Fruit fly (Drosophila melanogaster) whole organism, embryonic: Measurements from ENCODE around the gene Cyp303a1.

Experiments
- Blimp-1 ChIP-seq: fragments of 200-800 bp; sonication (Bioruptor generic); optimal IDR thresholded peaks from 3 replicates; lab custom pipeline; 2018; ENCODE audit warnings: missing biosample characterization, missing genetic modification characterization, mild to moderate bottlenecking, moderate library complexity, missing genetic modification reagents
- C15 ChIP-seq: fragments of 200-800 bp; sonication (Bioruptor generic); IDR thresholded peaks from 3 replicates; pipeline ENCODE4 v1.3.6; 2022; ENCODE audit warnings: missing biosample characterization, missing genetic modification characterization
- CG1024 ChIP-seq: fragments of 200-800 bp; sonication (Bioruptor generic); IDR thresholded peaks from 2 replicates; pipeline ENCODE4 v1.3.6; 2022; ENCODE audit warnings: missing biosample characterization, missing genetic modification characterization
- CG10462 ChIP-seq: fragments of 200-800 bp; sonication (Bioruptor generic); optimal IDR thresholded peaks from 2 replicates; lab custom pipeline; 2016; ENCODE audit warnings: missing biosample characterization, missing genetic modification characterization
- CG11085 ChIP-seq: fragments of 200-800 bp; sonication (Bioruptor generic); IDR thresholded peaks from 2 replicates; pipeline ENCODE4 v1.3.6; 2022; ENCODE audit warnings: missing biosample characterization, missing genetic modification characterization
- CG12744 ChIP-seq: fragments of 200-800 bp; sonication (Bioruptor generic); optimal IDR thresholded peaks from 2 replicates; lab custom pipeline; 2016; ENCODE audit warnings: missing biosample characterization, missing genetic modification characterization
- CG13424 ChIP-seq: fragments of 200-800 bp; sonication (Bioruptor generic); optimal IDR thresholded peaks from 2 replicates; lab custom pipeline; 2019; ENCODE audit warnings: missing biosample characterization, mild to moderate bottlenecking, missing genetic modification characterization, moderate library complexity
- CG14667 ChIP-seq: fragments of 200-800 bp; sonication (Bioruptor generic); IDR thresholded peaks from 2 replicates; pipeline ENCODE4 v1.3.6; 2022; ENCODE audit warnings: missing biosample characterization, missing genetic modification characterization
- CG17568 ChIP-seq: fragments of 200-800 bp; sonication (Bioruptor generic); optimal IDR thresholded peaks from 2 replicates; lab custom pipeline; 2018; ENCODE audit warnings: missing biosample characterization, mild to moderate bottlenecking, missing genetic modification characterization, moderate library complexity
- CG2199 ChIP-seq: fragments of 200-800 bp; sonication (Bioruptor generic); IDR thresholded peaks from 3 replicates; pipeline ENCODE4 v1.3.6; 2022; ENCODE audit warnings: missing biosample characterization, missing genetic modification characterization
- CG30403 ChIP-seq: fragments of 200-800 bp; sonication (Bioruptor generic); optimal IDR thresholded peaks from 3 replicates; lab custom pipeline; 2016; ENCODE audit warnings: missing biosample characterization, missing genetic modification characterization
- CG31388 ChIP-seq: fragments of 200-800 bp; sonication (Bioruptor generic); optimal IDR thresholded peaks from 2 replicates; lab custom pipeline; 2016; ENCODE audit warnings: missing biosample characterization, missing genetic modification characterization
- CG3163 ChIP-seq: fragments of 200-800 bp; sonication (Bioruptor generic); optimal IDR thresholded peaks from 3 replicates; lab custom pipeline; 2016; ENCODE audit warnings: missing biosample characterization, missing genetic modification characterization
- CG33213 ChIP-seq: fragments of 200-800 bp; sonication (Bioruptor generic); optimal IDR thresholded peaks from 3 replicates; lab custom pipeline; 2016; ENCODE audit warnings: missing biosample characterization, missing genetic modification characterization
- CG4360 ChIP-seq: fragments of 200-800 bp; sonication (Bioruptor generic); IDR thresholded peaks from 2 replicates; pipeline ENCODE4 v1.3.6; 2022; ENCODE audit warnings: missing biosample characterization, missing genetic modification characterization
- CG5245 ChIP-seq: fragments of 200-800 bp; sonication (Bioruptor generic); optimal IDR thresholded peaks from 3 replicates; lab custom pipeline; 2016; ENCODE audit warnings: missing biosample characterization, missing genetic modification characterization
- CG8388 ChIP-seq: fragments of 200-800 bp; sonication (Bioruptor generic); optimal IDR thresholded peaks from 2 replicates; lab custom pipeline; 2019; ENCODE audit warnings: missing biosample characterization, mild to moderate bottlenecking, missing genetic modification characterization, moderate library complexity
- CG9437 ChIP-seq: fragments of 200-800 bp; sonication (Bioruptor generic); optimal IDR thresholded peaks from 2 replicates; lab custom pipeline; 2018; ENCODE audit warnings: missing biosample characterization, mild to moderate bottlenecking, missing genetic modification characterization
- Dfd ChIP-seq, 2 experiments: fragments of >200 bp; optimal IDR thresholded peaks; 2 replicates each; lab custom pipeline; 2017; ENCODE audit warnings: missing biosample characterization in 2 of 2, missing genetic modification characterization in 2 of 2
- Ets97D ChIP-seq: fragments of 200-800 bp; sonication (Bioruptor generic); optimal IDR thresholded peaks from 3 replicates; lab custom pipeline; 2016; ENCODE audit warnings: missing biosample characterization, missing genetic modification characterization
- HLHmδ ChIP-seq: fragments of 200-800 bp; sonication (Bioruptor generic); optimal IDR thresholded peaks from 2 replicates; lab custom pipeline; 2018; ENCODE audit warnings: missing biosample characterization, mild to moderate bottlenecking, missing genetic modification characterization, moderate library complexity
- Hey ChIP-seq: fragments of 200-800 bp; sonication (Bioruptor generic); optimal IDR thresholded peaks from 3 replicates; lab custom pipeline; 2018; ENCODE audit warnings: missing biosample characterization, mild to moderate bottlenecking, missing genetic modification characterization
- Hr51 ChIP-seq, 2 experiments: fragments of 200-800 bp; sonication (Bioruptor generic); optimal IDR thresholded peaks; 2 replicates in 1 of 2; 3 replicates in 1 of 2; lab custom pipeline; 2016 to 2018; ENCODE audit warnings: missing biosample characterization in 2 of 2, missing genetic modification characterization in 2 of 2, mild to moderate bottlenecking in 1 of 2, moderate library complexity in 1 of 2
- Oli ChIP-seq: fragments of 200-800 bp; sonication (Bioruptor generic); optimal IDR thresholded peaks from 2 replicates; lab custom pipeline; 2018; ENCODE audit warnings: missing biosample characterization, mild to moderate bottlenecking, missing genetic modification characterization, moderate library complexity
- PHDP ChIP-seq: fragments of 200-800 bp; sonication (Bioruptor generic); optimal IDR thresholded peaks from 3 replicates; lab custom pipeline; 2018; ENCODE audit warnings: missing biosample characterization, mild to moderate bottlenecking, missing genetic modification characterization, moderate library complexity
- Poxn ChIP-seq: fragments of 200-800 bp; sonication (Bioruptor generic); IDR thresholded peaks from 2 replicates; pipeline ENCODE4 v1.3.6; 2022; ENCODE audit warnings: missing biosample characterization, missing genetic modification characterization
- Sox102F ChIP-seq: fragments of 200-800 bp; sonication (Bioruptor generic); optimal IDR thresholded peaks from 2 replicates; lab custom pipeline; 2018; ENCODE audit warnings: missing biosample characterization, mild to moderate bottlenecking, missing genetic modification characterization, moderate library complexity
- Sry-β ChIP-seq: fragments of 200-800 bp; sonication (Bioruptor generic); optimal IDR thresholded peaks from 2 replicates; lab custom pipeline; 2018; ENCODE audit warnings: missing biosample characterization, mild to moderate bottlenecking, missing genetic modification characterization, moderate library complexity
- Tbp ChIP-seq: fragments of >200 bp; optimal IDR thresholded peaks from 2 replicates; lab custom pipeline; 2018; ENCODE audit warnings: missing biosample characterization, missing genetic modification characterization
- Usf ChIP-seq: fragments of 200-800 bp; sonication (Bioruptor generic); optimal IDR thresholded peaks from 2 replicates; lab custom pipeline; 2017; ENCODE audit warnings: missing genotype, missing biosample characterization, missing genetic modification characterization
- Vsx1 ChIP-seq: fragments of 200-800 bp; sonication (Bioruptor generic); optimal IDR thresholded peaks from 2 replicates; lab custom pipeline; 2017; ENCODE audit warnings: missing biosample characterization, mild to moderate bottlenecking, missing genetic modification characterization, missing genetic modification reagents
- bab2 ChIP-seq: fragments of 200-800 bp; sonication (Bioruptor generic); optimal IDR thresholded peaks from 2 replicates; lab custom pipeline; 2016; ENCODE audit warnings: missing biosample characterization, missing genetic modification characterization
- cato ChIP-seq: fragments of 200-800 bp; sonication (Bioruptor generic); optimal IDR thresholded peaks from 2 replicates; lab custom pipeline; 2016; ENCODE audit warnings: missing biosample characterization, missing genetic modification characterization, borderline replicate concordance
- caup ChIP-seq: fragments of 200-800 bp; sonication (Bioruptor generic); optimal IDR thresholded peaks from 3 replicates; lab custom pipeline; 2017; ENCODE audit warnings: missing biosample characterization, mild to moderate bottlenecking, missing genetic modification characterization, moderate library complexity; ENCODE audit not compliant: severe bottlenecking
- esg ChIP-seq: fragments of 200-800 bp; sonication (Bioruptor generic); conservative IDR thresholded peaks from 2 replicates; pipeline ENCODE4 v1.3.6; 2022; ENCODE audit warnings: missing biosample characterization, missing genetic modification characterization
- lmd ChIP-seq: fragments of 200-800 bp; sonication (Bioruptor generic); IDR thresholded peaks from 2 replicates; pipeline ENCODE4 v1.3.6; 2022; ENCODE audit warnings: missing biosample characterization, missing genetic modification characterization
- lov ChIP-seq, 2 experiments: fragments of 200-800 bp in 1 of 2; fragments of >200 bp in 1 of 2; sonication (Bioruptor generic) in 1 of 2; IDR thresholded peaks in 1 of 2; optimal IDR thresholded peaks in 1 of 2; 2 replicates in 1 of 2; 3 replicates in 1 of 2; pipeline versions ENCODE4 v1.3.6 to Lab custom; 2017 to 2022; ENCODE audit warnings: missing biosample characterization in 1 of 2, missing genetic modification characterization in 1 of 2
- nom ChIP-seq: fragments of 200-800 bp; sonication (Bioruptor generic); optimal IDR thresholded peaks from 2 replicates; lab custom pipeline; 2017; ENCODE audit warnings: missing biosample characterization, missing genetic modification characterization, mild to moderate bottlenecking, moderate library complexity, missing genetic modification reagents
- pfk ChIP-seq: fragments of 200-800 bp; sonication (Bioruptor generic); optimal IDR thresholded peaks from 2 replicates; lab custom pipeline; 2018; ENCODE audit warnings: missing biosample characterization, mild to moderate bottlenecking, missing genetic modification characterization, moderate library complexity
- pnt ChIP-seq: fragments of 200-800 bp; sonication (Bioruptor generic); optimal IDR thresholded peaks from 3 replicates; lab custom pipeline; 2016; ENCODE audit warnings: missing biosample characterization, missing genetic modification characterization
- pzg ChIP-seq: fragments of 200-800 bp; sonication (Bioruptor generic); optimal IDR thresholded peaks from 3 replicates; lab custom pipeline; 2018; ENCODE audit warnings: missing biosample characterization, mild to moderate bottlenecking, missing genetic modification characterization, moderate library complexity
- sens-2 ChIP-seq: fragments of 200-800 bp; sonication (Bioruptor generic); IDR thresholded peaks from 2 replicates; pipeline ENCODE4 v1.3.6; 2022; ENCODE audit warnings: missing biosample characterization, missing genetic modification characterization
- slp2 ChIP-seq: fragments of 200-800 bp; sonication (Bioruptor generic); optimal IDR thresholded peaks from 2 replicates; lab custom pipeline; 2016; ENCODE audit warnings: missing biosample characterization, missing genetic modification characterization
- so ChIP-seq: fragments of 200-800 bp; sonication (Bioruptor generic); IDR thresholded peaks from 3 replicates; pipeline ENCODE4 v1.3.6; 2022; ENCODE audit warnings: missing biosample characterization, missing genetic modification characterization
- tap ChIP-seq: fragments of 200-800 bp; optimal IDR thresholded peaks from 3 replicates; lab custom pipeline; 2019; ENCODE audit warnings: missing biosample characterization, mild to moderate bottlenecking, missing genetic modification characterization, moderate library complexity
- tna ChIP-seq: fragments of 200-800 bp; sonication (Bioruptor generic); IDR thresholded peaks from 2 replicates; pipeline ENCODE4 v1.3.6; 2022; ENCODE audit warnings: missing biosample characterization, missing genetic modification characterization; ENCODE audit not compliant: partially characterized antibody
- z ChIP-seq: fragments of 200-800 bp; sonication (Bioruptor generic); IDR thresholded peaks from 3 replicates; pipeline ENCODE4 v1.3.6; 2022; ENCODE audit warnings: missing biosample characterization, missing genetic modification characterization

Cyp303a1 gene

dm6 chr2L:16257227-16258071 lies 36.5 kb upstream of the Cyp303a1 start, which contains the start of the genes PRL-1 and EndoGI (continued):
- TF ChIP-seq CG11085 (GFP tag; lab: Robert Waterston, UW) (no peak; the same call in 1 of the 2 replicates), so (GFP tag; lab: Robert Waterston, UW) (peak; percentile 79), CG1024 (no peak), Vsx1 (peak; percentile 65), cato (GFP tag; lab: Kevin White, UChicago) (peak; percentile 17), C15 (0 out of 3 replicates have a peak, but pooled peaks have one; percentile 65), lov (optimal IDR thresholded peaks at IDR 0.05; lab: Kevin White, UChicago) (no peak), lov (GFP tag; IDR thresholded peaks at IDR 0.05; lab: Robert Waterston, UW) (no peak), nom (GFP tag; lab: Kevin White, UChicago) (peak; percentile 66), pzg (GFP tag; lab: Kevin White, UChicago) (peak; percentile 86), CG3163 (peak; percentile 31), slp2 (GFP tag; lab: Kevin White, UChicago) (no peak), lmd (no peak), CG2199 (GFP tag; lab: Robert Waterston, UW) (peak; percentile 12; the same call in 1 of the 3 replicates), Sox102F (GFP tag; lab: Kevin White, UChicago) (no peak), CG8388 (GFP tag; lab: Kevin White, UChicago) (peak; percentile 77), CG4360 (peak; percentile 39; the same call in 1 of the 2 replicates), Dfd (GFP tag; optimal IDR thresholded peaks at IDR 0.05; lab: Kevin White, UChicago) (no peak), pnt (no peak), CG9437 (GFP tag; lab: Kevin White, UChicago) (peak; percentile 56), CG30403 (GFP tag; lab: Kevin White, UChicago) (peak; percentile 71), CG13424 (tag; lab: Kevin White, UChicago) (peak; percentile 85), Oli (tag; lab: Kevin White, UChicago) (peak; percentile 57), CG31388 (GFP tag; lab: Kevin White, UChicago) (no peak), CG12744 (GFP tag; lab: Kevin White, UChicago) (peak; percentile 12), z (GFP tag; lab: Robert Waterston, UW) (no peak), Hey (tag; lab: Kevin White, UChicago) (no peak), CG17568 (GFP tag; lab: Kevin White, UChicago) (peak; percentile 89), Hr51 (GFP tag; optimal IDR thresholded peaks at IDR 0.05; lab: Kevin White, UChicago) (peak; percentile 12 to 90), tap (tag; lab: Kevin White, UChicago) (peak; percentile 87), tna (GFP tag; lab: Robert Waterston, UW) (peak; percentile 100), esg (GFP tag; lab: Robert Waterston, UW) (peak; percentile 66), caup (GFP tag; lab: Kevin White, UChicago) (peak; percentile 71), PHDP (tag; lab: Kevin White, UChicago) (peak; percentile 94), Usf (GFP tag; lab: Kevin White, UChicago) (no peak), CG10462 (peak; percentile 19), CG14667 (GFP tag; lab: Robert Waterston, UW) (no peak), Ets97D (GFP tag; lab: Kevin White, UChicago) (peak; percentile 62), Poxn (GFP tag; lab: Robert Waterston, UW) (no peak), Tbp (GFP tag; lab: Kevin White, UChicago) (no peak), Sry-β (GFP tag; lab: Kevin White, UChicago) (no peak), CG33213 (peak; percentile 25), pfk (GFP tag; lab: Kevin White, UChicago) (no peak), CG5245 (GFP tag; lab: Kevin White, UChicago) (no peak), sens-2 (GFP tag; lab: Robert Waterston, UW) (peak; percentile 57; the same call in 1 of the 2 replicates), bab2 (peak; percentile 13), HLHmδ (peak; percentile 44), Blimp-1 (GFP tag; lab: Kevin White, UChicago) (peak; percentile 76)
